Worm (Caenorhabditis elegans) whole organism, late embryonic: ENCODE results near the gene Y32B12C.1.

Experiments
- K09A11.1 ChIP-seq: sonication (generic microtip); optimal IDR thresholded peaks from 2 replicates; lab custom pipeline; 2017; ENCODE audit warnings: antibody characterized with exemption, mild to moderate bottlenecking, missing genetic modification characterization, missing compliant biosample characterization; ENCODE audit not compliant: insufficient read depth
- elt-2 ChIP-seq: sonication (generic microtip); optimal IDR thresholded peaks from 2 replicates; lab custom pipeline; 2016; ENCODE audit warnings: missing genetic modification reagents, missing genetic modification characterization, missing compliant biosample characterization
- hlh-30 ChIP-seq: sonication (generic microtip); optimal IDR thresholded peaks from 2 replicates; lab custom pipeline; 2017; ENCODE audit warnings: antibody characterized with exemption, missing genetic modification characterization, missing compliant biosample characterization; ENCODE audit not compliant: insufficient read depth

ce11 chrV:16603102-16603501, 3.3 kb upstream of the Y32B12C.1 start, which contains the start of gene T03E6.8:
- no peak for TF ChIP-seq K09A11.1
- no peak for TF ChIP-seq elt-2 (tag; lab: Kevin White, UChicago)
- no peak for TF ChIP-seq hlh-30 (tag; lab: Kevin White, UChicago)
